Worm (Caenorhabditis elegans) whole organism, mixed stage, embryonic: Measurements from ENCODE around the gene rmh-2.

Experiments used
- M03D4.4 ChIP-seq: sonication (generic microtip); optimal IDR thresholded peaks from 2 replicates; lab custom pipeline; 2017; ENCODE audit warnings: mild to moderate bottlenecking, missing genetic modification characterization, missing compliant biosample characterization
- bed-3 ChIP-seq: fragments of 200-800 bp; sonication (Bioruptor generic); optimal IDR thresholded peaks from 3 replicates; lab custom pipeline; 2018; ENCODE audit warnings: mild to moderate bottlenecking, missing genetic modification characterization, moderate library complexity, missing compliant biosample characterization
- ceh-39 ChIP-seq: fragments of 150-350 bp; optimal IDR thresholded peaks from 2 replicates; lab custom pipeline; 2014; ENCODE audit warnings: missing biosample characterization, missing genetic modification characterization
- ceh-43 ChIP-seq: fragments of 200-800 bp; sonication (Bioruptor generic); optimal IDR thresholded peaks from 2 replicates; lab custom pipeline; 2018; ENCODE audit warnings: mild to moderate bottlenecking, missing genetic modification characterization, moderate library complexity, missing compliant biosample characterization
- ceh-83 ChIP-seq: fragments of 200-800 bp; sonication (Bioruptor generic); optimal IDR thresholded peaks from 2 replicates; lab custom pipeline; 2018; ENCODE audit warnings: mild to moderate bottlenecking, missing genetic modification characterization, missing compliant biosample characterization
- ces-1 ChIP-seq: fragments of 150-350 bp; optimal IDR thresholded peaks from 2 replicates; lab custom pipeline; 2014; ENCODE audit warnings: missing biosample characterization, missing genetic modification reagents, missing genetic modification characterization
- drap-1 ChIP-seq: fragments of 200-800 bp; sonication (Bioruptor generic); optimal IDR thresholded peaks from 3 replicates; lab custom pipeline; 2018; ENCODE audit warnings: mild to moderate bottlenecking, missing genetic modification characterization, missing compliant biosample characterization
- elt-1 ChIP-seq: sonication (generic microtip); optimal IDR thresholded peaks from 2 replicates; lab custom pipeline; 2017; ENCODE audit warnings: missing genetic modification characterization, mild to moderate bottlenecking, missing compliant biosample characterization, antibody characterized with exemption, moderate library complexity, borderline replicate concordance; ENCODE audit not compliant: insufficient read depth
- elt-3 ChIP-seq: fragments of 150-350 bp; optimal IDR thresholded peaks from 2 replicates; lab custom pipeline; 2014; ENCODE audit warnings: missing biosample characterization, missing genetic modification characterization
- flh-1 ChIP-seq: fragments of 200-800 bp; sonication (Bioruptor generic); optimal IDR thresholded peaks from 2 replicates; lab custom pipeline; 2018; ENCODE audit warnings: mild to moderate bottlenecking, missing genetic modification characterization, moderate library complexity, missing compliant biosample characterization
- ham-2 ChIP-seq: fragments of 200-800 bp; sonication (Bioruptor generic); optimal IDR thresholded peaks from 2 replicates; lab custom pipeline; 2018; ENCODE audit warnings: mild to moderate bottlenecking, missing genetic modification characterization, missing compliant biosample characterization
- hlh-1 ChIP-seq: fragments of 150-350 bp; optimal IDR thresholded peaks from 2 replicates; lab custom pipeline; 2014; ENCODE audit warnings: missing biosample characterization, missing genetic modification reagents, missing genetic modification characterization
- lin-13 ChIP-seq: fragments of 150-350 bp; optimal IDR thresholded peaks from 2 replicates; lab custom pipeline; 2014; ENCODE audit warnings: missing biosample characterization, missing genetic modification characterization
- lin-32 ChIP-seq: fragments of 200-800 bp; sonication (Bioruptor generic); optimal IDR thresholded peaks from 2 replicates; lab custom pipeline; 2018; ENCODE audit warnings: mild to moderate bottlenecking, missing genetic modification characterization, missing compliant biosample characterization
- lsy-2 ChIP-seq: fragments of 150-350 bp; optimal IDR thresholded peaks from 2 replicates; lab custom pipeline; 2014; ENCODE audit warnings: missing biosample characterization, missing genetic modification characterization
- mab-5 ChIP-seq: fragments of 150-350 bp; optimal IDR thresholded peaks from 2 replicates; lab custom pipeline; 2014; ENCODE audit warnings: missing biosample characterization, missing genetic modification characterization
- mep-1 ChIP-seq: fragments of 150-350 bp; optimal IDR thresholded peaks from 2 replicates; lab custom pipeline; 2017; ENCODE audit warnings: missing biosample characterization, missing genetic modification reagents, missing genetic modification characterization, inconsistent platforms
- nhr-12 ChIP-seq: fragments of 150-350 bp; optimal IDR thresholded peaks from 2 replicates; lab custom pipeline; 2014; ENCODE audit warnings: missing biosample characterization, missing genetic modification characterization
- nhr-237 ChIP-seq: fragments of 150-350 bp; optimal IDR thresholded peaks from 2 replicates; lab custom pipeline; 2014; ENCODE audit warnings: missing biosample characterization, missing genetic modification characterization
- nhr-28 ChIP-seq: fragments of 150-350 bp; optimal IDR thresholded peaks from 2 replicates; lab custom pipeline; 2014; ENCODE audit warnings: missing biosample characterization, missing genetic modification characterization
- nhr-76 ChIP-seq: sonication (generic microtip); optimal IDR thresholded peaks from 2 replicates; lab custom pipeline; 2017; ENCODE audit warnings: missing biosample characterization, missing genetic modification characterization
- pha-4 ChIP-seq: fragments of 150-350 bp; optimal IDR thresholded peaks from 2 replicates; lab custom pipeline; 2018; ENCODE audit warnings: missing biosample characterization, missing genetic modification reagents, missing genetic modification characterization
- sptf-1 ChIP-seq: sonication (generic microtip); optimal IDR thresholded peaks from 2 replicates; lab custom pipeline; 2017; ENCODE audit warnings: mild to moderate bottlenecking, missing genetic modification characterization, moderate library complexity, missing compliant biosample characterization
- tbx-8 ChIP-seq: fragments of 200-800 bp; sonication (Bioruptor generic); optimal IDR thresholded peaks from 2 replicates; lab custom pipeline; 2018; ENCODE audit warnings: mild to moderate bottlenecking, missing genetic modification characterization, moderate library complexity, missing compliant biosample characterization
- unc-120 ChIP-seq: sonication (generic microtip); optimal IDR thresholded peaks from 2 replicates; lab custom pipeline; 2017; ENCODE audit warnings: missing genetic modification characterization, missing compliant biosample characterization; ENCODE audit not compliant: poor library complexity, severe bottlenecking
- unc-62 ChIP-seq: fragments of 150-350 bp; optimal IDR thresholded peaks from 2 replicates; lab custom pipeline; 2014; ENCODE audit warnings: missing biosample characterization, missing genetic modification reagents, missing genetic modification characterization
- zip-8 ChIP-seq: fragments of 150-350 bp; optimal IDR thresholded peaks from 2 replicates; lab custom pipeline; 2014; ENCODE audit warnings: missing biosample characterization, missing genetic modification characterization
- ztf-11 ChIP-seq: fragments of 150-350 bp; optimal IDR thresholded peaks from 2 replicates; lab custom pipeline; 2014; ENCODE audit warnings: missing biosample characterization, missing genetic modification characterization

Gene rmh-2

ce11 chrV:9965891-9966290 is 35.3 kb upstream of the rmh-2 start:
- TF ChIP-seq ham-2 (GFP tag; lab: Kevin White, UChicago), result no peak

- no peak for TF ChIP-seq ceh-43 (GFP tag; lab: Kevin White, UChicago)
- TF ChIP-seq sptf-1 (tag; lab: Kevin White, UChicago), result peak; percentile 0
- TF ChIP-seq nhr-12 (tag; lab: Kevin White, UChicago), result no peak
These were observed 33.7 kb upstream of the rmh-2 start for ce11 chrV:9964152-9964785.

- TF ChIP-seq nhr-12 (tag; lab: Kevin White, UChicago) (no peak), ham-2 (GFP tag; lab: Kevin White, UChicago) (no peak), elt-3 (tag; lab: Kevin White, UChicago) (no peak), lin-13 (tag; lab: Kevin White, UChicago) (no peak), ceh-39 (no peak), hlh-1 (tag; lab: Kevin White, UChicago) (no peak), ceh-43 (GFP tag; lab: Kevin White, UChicago) (no peak), ztf-11 (no peak), zip-8 (tag; lab: Kevin White, UChicago) (no peak), nhr-28 (tag; lab: Kevin White, UChicago) (no peak), sptf-1 (tag; lab: Kevin White, UChicago) (no peak), M03D4.4 (tag; lab: Kevin White, UChicago) (no peak), elt-1 (tag; lab: Kevin White, UChicago) (no peak), lin-32 (GFP tag; lab: Kevin White, UChicago) (no peak), unc-62 (no peak), lsy-2 (tag; lab: Kevin White, UChicago) (no peak), ceh-83 (no peak), unc-120 (tag; lab: Kevin White, UChicago) (no peak), tbx-8 (no peak)
These were observed 32.3 kb upstream of the rmh-2 start for ce11 chrV:9962916-9963315.

ce11 chrV:9962394-9962793 is 31.8 kb upstream of the rmh-2 start, which contains the start of gene madf-4:
TSS of gene madf-4 (minus strand) at chrV:9962494.
- TF ChIP-seq flh-1, result no peak
- no peak for TF ChIP-seq ces-1
- no peak for TF ChIP-seq elt-3 (tag; lab: Kevin White, UChicago)
- TF ChIP-seq pha-4 (tag; lab: Kevin White, UChicago), result no peak
- no peak for TF ChIP-seq mep-1 (tag; lab: Kevin White, UChicago)
- TF ChIP-seq drap-1 (GFP tag; lab: Kevin White, UChicago), result no peak

- no peak for TF ChIP-seq nhr-237 (tag; lab: Kevin White, UChicago)
- TF ChIP-seq lsy-2 (tag; lab: Kevin White, UChicago), result no peak
- TF ChIP-seq, all 35 proteins: peak for 0
These were observed 29.8 kb upstream of the rmh-2 start, which contains the start of gene T07C12.10 for ce11 chrV:9960376-9960775. TSS of gene T07C12.10 (minus strand) at chrV:9960476.

- TF ChIP-seq ham-2 (GFP tag; lab: Kevin White, UChicago) (no peak), mep-1 (tag; lab: Kevin White, UChicago) (no peak), unc-62 (peak; percentile 66), hlh-1 (tag; lab: Kevin White, UChicago) (peak; percentile 98), pha-4 (tag; lab: Kevin White, UChicago) (no peak), unc-120 (tag; lab: Kevin White, UChicago) (peak; percentile 66), mab-5 (tag; lab: Kevin White, UChicago) (peak; percentile 35)
These were observed 28.1 kb upstream of the rmh-2 start for ce11 chrV:9958654-9959053.

- no peak for TF ChIP-seq ztf-11
- no peak for TF ChIP-seq flh-1
- no peak for TF ChIP-seq bed-3 (GFP tag; lab: Kevin White, UChicago)
- no peak for TF ChIP-seq nhr-76
- TF ChIP-seq mab-5 (tag; lab: Kevin White, UChicago), result no peak
- TF ChIP-seq ceh-83, result no peak
- TF ChIP-seq ceh-43 (GFP tag; lab: Kevin White, UChicago), result no peak
These were observed 27.7 kb upstream of the rmh-2 start, which contains the start of gene anmt-3 for ce11 chrV:9958231-9958630. TSS of gene anmt-3 (minus strand) at chrV:9958331.
